Worm (Caenorhabditis elegans) whole organism, L1 larva: Measurements from ENCODE around the gene ubc-20.

Experiments used
- C16A3.4 ChIP-seq: fragments of 150-350 bp; optimal IDR thresholded peaks from 2 replicates; lab custom pipeline; 2014; ENCODE audit warnings: missing biosample characterization, missing genetic modification characterization
- C34B4.2 ChIP-seq: sonication (generic microtip); optimal IDR thresholded peaks from 2 replicates; lab custom pipeline; 2017; ENCODE audit warnings: mild to moderate bottlenecking, missing genetic modification characterization, missing compliant biosample characterization
- Y116A8C.19 ChIP-seq: sonication (generic microtip); optimal IDR thresholded peaks from 2 replicates; lab custom pipeline; 2016; ENCODE audit warnings: missing compliant biosample characterization, missing genetic modification characterization, borderline replicate concordance
- aha-1 ChIP-seq: fragments of 150-350 bp; optimal IDR thresholded peaks from 2 replicates; lab custom pipeline; 2014; ENCODE audit warnings: missing biosample characterization, missing genetic modification characterization
- alr-1 ChIP-seq: fragments of 200-800 bp; sonication (Bioruptor generic); optimal IDR thresholded peaks from 2 replicates; lab custom pipeline; 2018; ENCODE audit warnings: borderline replicate concordance, mild to moderate bottlenecking, missing genetic modification characterization, missing compliant biosample characterization
- ama-1 ChIP-seq: fragments of 150-350 bp; optimal IDR thresholded peaks from 2 replicates; lab custom pipeline; 2014
- blmp-1 ChIP-seq: fragments of 150-350 bp; optimal IDR thresholded peaks from 2 replicates; lab custom pipeline; 2014; ENCODE audit warnings: missing biosample characterization, missing genetic modification characterization
- ceh-90 ChIP-seq: sonication (generic microtip); optimal IDR thresholded peaks from 2 replicates; lab custom pipeline; 2016; ENCODE audit warnings: missing genetic modification characterization, missing compliant biosample characterization
- ces-1 ChIP-seq: fragments of 150-350 bp; optimal IDR thresholded peaks from 2 replicates; lab custom pipeline; 2014; ENCODE audit warnings: missing biosample characterization, missing genetic modification reagents, missing genetic modification characterization
- dsc-1 ChIP-seq: sonication (generic microtip); optimal IDR thresholded peaks from 2 replicates; lab custom pipeline; 2016; ENCODE audit warnings: mild to moderate bottlenecking, missing genetic modification characterization, missing compliant biosample characterization
- efl-1 ChIP-seq, 4 experiments: fragments of 150-350 bp; optimal IDR thresholded peaks in 3 of 4; peaks in 1 of 4; 1 replicate in 1 of 4; 2 replicates in 3 of 4; lab custom pipeline; 2014; ENCODE audit warnings: missing biosample characterization in 2 of 4, missing genetic modification characterization in 2 of 4, missing genetic modification reagents in 2 of 4
- elt-2 ChIP-seq: sonication (generic microtip); optimal IDR thresholded peaks from 2 replicates; lab custom pipeline; 2016; ENCODE audit warnings: missing genetic modification characterization, mild to moderate bottlenecking, inconsistent platforms, missing compliant biosample characterization, missing genetic modification reagents
- elt-3 ChIP-seq, 6 experiments: fragments of 150-350 bp in 1 of 6; sonication (generic microtip); optimal IDR thresholded peaks; 2 replicates each; lab custom pipeline; 2017 to 2018; ENCODE audit warnings: missing biosample characterization in 6 of 6, missing genetic modification characterization in 6 of 6, inconsistent platforms in 1 of 6
- ets-5 ChIP-seq: fragments of 200-800 bp; sonication (Bioruptor generic); IDR thresholded peaks from 2 replicates; pipeline ENCODE4 v1.3.6; 2022; ENCODE audit warnings: missing genetic modification characterization, missing compliant biosample characterization
- fkh-10 ChIP-seq: sonication (generic microtip); optimal IDR thresholded peaks from 2 replicates; lab custom pipeline; 2017; ENCODE audit warnings: missing biosample characterization, missing genetic modification reagents, missing genetic modification characterization
- fkh-4 ChIP-seq: sonication (generic microtip); optimal IDR thresholded peaks from 2 replicates; lab custom pipeline; 2016; ENCODE audit warnings: missing compliant biosample characterization, missing genetic modification characterization, borderline replicate concordance
- fkh-8 ChIP-seq: sonication (generic microtip); optimal IDR thresholded peaks from 2 replicates; lab custom pipeline; 2016; ENCODE audit warnings: mild to moderate bottlenecking, missing genetic modification characterization, missing compliant biosample characterization
- fos-1 ChIP-seq: fragments of 150-350 bp; optimal IDR thresholded peaks from 2 replicates; lab custom pipeline; 2014; ENCODE audit warnings: missing biosample characterization, missing genetic modification characterization
- hlh-4 ChIP-seq: sonication (generic microtip); optimal IDR thresholded peaks from 2 replicates; lab custom pipeline; 2016; ENCODE audit warnings: mild to moderate bottlenecking, missing genetic modification characterization, missing compliant biosample characterization
- irx-1 ChIP-seq: sonication (generic microtip); optimal IDR thresholded peaks from 2 replicates; lab custom pipeline; 2016; ENCODE audit warnings: missing genetic modification characterization, missing compliant biosample characterization
- isw-1 ChIP-seq: fragments of 200-800 bp; sonication (Bioruptor generic); IDR thresholded peaks from 2 replicates; pipeline ENCODE4 v1.3.6; 2022; ENCODE audit warnings: missing genetic modification characterization, missing compliant biosample characterization
- lin-13 ChIP-seq: fragments of 150-350 bp; optimal IDR thresholded peaks from 2 replicates; lab custom pipeline; 2014; ENCODE audit warnings: missing biosample characterization, missing genetic modification reagents, missing genetic modification characterization
- lin-15B ChIP-seq: fragments of 150-350 bp; sonication (generic microtip); optimal IDR thresholded peaks from 3 replicates; lab custom pipeline; 2014; ENCODE audit warnings: missing biosample characterization, missing genetic modification characterization
- lin-39 ChIP-seq: fragments of 150-350 bp; optimal IDR thresholded peaks from 2 replicates; lab custom pipeline; 2014; ENCODE audit warnings: missing biosample characterization, missing genetic modification reagents, missing genetic modification characterization
- lir-3 ChIP-seq: sonication (generic microtip); optimal IDR thresholded peaks from 2 replicates; lab custom pipeline; 2016; ENCODE audit warnings: mild to moderate bottlenecking, missing genetic modification characterization, moderate library complexity, missing compliant biosample characterization; ENCODE audit not compliant: poor library complexity
- lsy-2 ChIP-seq, 2 experiments: fragments of 150-350 bp; optimal IDR thresholded peaks; 2 replicates each; lab custom pipeline; 2014; ENCODE audit warnings: missing biosample characterization in 2 of 2, missing genetic modification characterization in 2 of 2
- mab-9 ChIP-seq: fragments of 200-800 bp; sonication (Bioruptor generic); IDR thresholded peaks from 2 replicates; pipeline ENCODE4 v1.3.6; 2022; ENCODE audit warnings: missing genetic modification reagents, missing genetic modification characterization, missing compliant biosample characterization
- nhr-11 ChIP-seq: fragments of 150-350 bp; optimal IDR thresholded peaks from 2 replicates; lab custom pipeline; 2014; ENCODE audit warnings: missing biosample characterization, missing genetic modification characterization
- nhr-12 ChIP-seq: sonication (generic microtip); optimal IDR thresholded peaks from 2 replicates; lab custom pipeline; 2017; ENCODE audit warnings: missing biosample characterization, missing genetic modification characterization
- nhr-20 ChIP-seq: sonication (generic microtip); optimal IDR thresholded peaks from 2 replicates; lab custom pipeline; 2016; ENCODE audit warnings: mild to moderate bottlenecking, missing genetic modification characterization, missing compliant biosample characterization
- nhr-47 ChIP-seq: sonication (generic microtip); optimal IDR thresholded peaks from 2 replicates; lab custom pipeline; 2016; ENCODE audit warnings: mild to moderate bottlenecking, missing genetic modification characterization, moderate library complexity, missing compliant biosample characterization
- nhr-71 ChIP-seq: sonication (generic microtip); optimal IDR thresholded peaks from 2 replicates; lab custom pipeline; 2016; ENCODE audit warnings: mild to moderate bottlenecking, missing genetic modification characterization, moderate library complexity, missing compliant biosample characterization
- nhr-76 ChIP-seq: sonication (generic microtip); optimal IDR thresholded peaks from 2 replicates; lab custom pipeline; 2017; ENCODE audit warnings: missing biosample characterization, missing genetic modification characterization
- nhr-77 ChIP-seq: fragments of 150-350 bp; optimal IDR thresholded peaks from 2 replicates; lab custom pipeline; 2014; ENCODE audit warnings: missing biosample characterization, missing genetic modification characterization
- nhr-85 ChIP-seq: sonication (generic microtip); peaks from one replicate; lab custom pipeline; 2016; ENCODE audit warnings: missing genetic modification characterization, inconsistent platforms, missing compliant biosample characterization
- nhr-90 ChIP-seq: sonication (generic microtip); optimal IDR thresholded peaks from 2 replicates; lab custom pipeline; 2016; ENCODE audit warnings: mild to moderate bottlenecking, missing genetic modification characterization, missing compliant biosample characterization; ENCODE audit not compliant: poor library complexity
- pqm-1 ChIP-seq: sonication (generic microtip); optimal IDR thresholded peaks from 3 replicates; lab custom pipeline; 2017; ENCODE audit warnings: missing biosample characterization, missing genetic modification characterization
- rnt-1 ChIP-seq: sonication (generic microtip); optimal IDR thresholded peaks from 2 replicates; lab custom pipeline; 2016; ENCODE audit warnings: mild to moderate bottlenecking, missing genetic modification characterization, moderate library complexity, missing compliant biosample characterization
- skn-1 ChIP-seq: fragments of 150-350 bp; optimal IDR thresholded peaks from 2 replicates; lab custom pipeline; 2014; ENCODE audit warnings: missing biosample characterization, missing genetic modification characterization
- snpc-4 ChIP-seq: fragments of 150-350 bp; optimal IDR thresholded peaks from 2 replicates; lab custom pipeline; 2014; ENCODE audit warnings: missing biosample characterization, missing genetic modification characterization
- sox-4 ChIP-seq: sonication (generic microtip); optimal IDR thresholded peaks from 2 replicates; lab custom pipeline; 2016; ENCODE audit warnings: missing genetic modification characterization, missing compliant biosample characterization
- sptf-1 ChIP-seq: fragments of 150-350 bp; optimal IDR thresholded peaks from 2 replicates; lab custom pipeline; 2014; ENCODE audit warnings: missing biosample characterization, missing genetic modification characterization
- swsn-7 ChIP-seq: sonication (generic microtip); optimal IDR thresholded peaks from 2 replicates; lab custom pipeline; 2016; ENCODE audit warnings: missing genetic modification characterization, missing compliant biosample characterization
- unc-130 ChIP-seq: fragments of 150-350 bp; optimal IDR thresholded peaks from 2 replicates; lab custom pipeline; 2017; ENCODE audit warnings: missing biosample characterization, missing genetic modification characterization, inconsistent platforms
- unc-30 ChIP-seq: sonication (generic microtip); optimal IDR thresholded peaks from 2 replicates; lab custom pipeline; 2017; ENCODE audit warnings: missing biosample characterization, missing genetic modification characterization
- unc-62 ChIP-seq: fragments of 150-350 bp; optimal IDR thresholded peaks from 2 replicates; lab custom pipeline; 2014; ENCODE audit warnings: missing biosample characterization, missing genetic modification reagents, missing genetic modification characterization
- unc-86 ChIP-seq: sonication (generic microtip); optimal IDR thresholded peaks from 2 replicates; lab custom pipeline; 2016; ENCODE audit warnings: missing genetic modification characterization, missing compliant biosample characterization
- unc-98 ChIP-seq: fragments of 200-800 bp; sonication (Bioruptor generic); IDR thresholded peaks from 2 replicates; pipeline ENCODE4 v1.3.6; 2022; ENCODE audit warnings: missing genetic modification characterization, missing compliant biosample characterization
- vab-15 ChIP-seq: sonication (generic microtip); optimal IDR thresholded peaks from 2 replicates; lab custom pipeline; 2017; ENCODE audit warnings: missing genotype, mild to moderate bottlenecking, missing genetic modification characterization, missing compliant biosample characterization
- xbp-1 ChIP-seq: sonication (generic microtip); optimal IDR thresholded peaks from 2 replicates; lab custom pipeline; 2016; ENCODE audit warnings: missing genetic modification characterization, missing compliant biosample characterization
- zag-1 ChIP-seq: fragments of 150-350 bp; optimal IDR thresholded peaks from 2 replicates; lab custom pipeline; 2014; ENCODE audit warnings: missing biosample characterization, missing genetic modification characterization
- zip-4 ChIP-seq: fragments of 200-800 bp; sonication (Bioruptor generic); optimal IDR thresholded peaks from 2 replicates; lab custom pipeline; 2018; ENCODE audit warnings: mild to moderate bottlenecking, missing genetic modification characterization, moderate library complexity, missing compliant biosample characterization
- ztf-11 ChIP-seq, 2 experiments: sonication (generic microtip); optimal IDR thresholded peaks; 2 replicates each; lab custom pipeline; 2016 to 2017; ENCODE audit warnings: missing genetic modification characterization in 2 of 2, missing biosample characterization in 1 of 2, missing compliant biosample characterization in 1 of 2
- ztf-4 ChIP-seq: fragments of 150-350 bp; optimal IDR thresholded peaks from 2 replicates; lab custom pipeline; 2014; ENCODE audit warnings: missing biosample characterization, missing genetic modification characterization

Gene ubc-20

ce11 chrIII:188426-188888 lies at the start of gene ubc-20:
Gene ubc-20, plus strand, starts transcription at chrIII:188838.
- peak; percentile 74 for TF ChIP-seq skn-1 (tag; lab: Kevin White, UChicago)
- no peak for TF ChIP-seq aha-1 (tag; lab: Kevin White, UChicago)
- no peak for TF ChIP-seq Y116A8C.19 (tag; lab: Kevin White, UChicago)
- no peak for TF ChIP-seq unc-98 (GFP tag; lab: Robert Waterston, UW)
- TF ChIP-seq nhr-47 (tag; lab: Kevin White, UChicago), result peak; percentile 39
- TF ChIP-seq lin-13, result no peak
- no peak for TF ChIP-seq snpc-4 (tag; lab: Kevin White, UChicago)
- peak; percentile 21 to 57 for TF ChIP-seq lsy-2 (tag; optimal IDR thresholded peaks at IDR 0.05; lab: Kevin White, UChicago)
- no peak for TF ChIP-seq fkh-10 (GFP tag; lab: Kevin White, UChicago)
- no peak for TF ChIP-seq alr-1 (tag; lab: Kevin White, UChicago)
- TF ChIP-seq elt-2 (tag; lab: Kevin White, UChicago), result no peak
- TF ChIP-seq rnt-1 (tag; lab: Kevin White, UChicago), result no peak
- no peak for TF ChIP-seq elt-3 (tag; optimal IDR thresholded peaks at IDR 0.05; lab: Kevin White, UChicago)
- no peak for TF ChIP-seq vab-15 (tag; lab: Kevin White, UChicago)
- no peak for TF ChIP-seq nhr-77 (tag; lab: Kevin White, UChicago)
- peak; percentile 12 to 39 for TF ChIP-seq efl-1 (optimal IDR thresholded peaks at IDR 0.05; lab: Kevin White, UChicago)
- TF ChIP-seq efl-1 (GFP tag; optimal IDR thresholded peaks at IDR 0.05 in 1 of 2; lab: Kevin White, UChicago), result peak; percentile 20 to 34
- TF ChIP-seq nhr-76 (tag; lab: Kevin White, UChicago), result no peak
- TF ChIP-seq ces-1 (GFP tag; lab: Kevin White, UChicago), result no peak
- no peak for TF ChIP-seq ztf-4 (tag; lab: Kevin White, UChicago)
- no peak for TF ChIP-seq lir-3
- no peak for TF ChIP-seq ztf-11 (tag; optimal IDR thresholded peaks at IDR 0.05; lab: Kevin White, UChicago)
- peak; percentile 22 for TF ChIP-seq C16A3.4 (tag; lab: Kevin White, UChicago)
- TF ChIP-seq zag-1 (tag; lab: Kevin White, UChicago), result no peak
- peak; percentile 3 for TF ChIP-seq swsn-7 (tag; lab: Kevin White, UChicago)
- peak; percentile 12 for TF ChIP-seq blmp-1 (tag; lab: Kevin White, UChicago)
- TF ChIP-seq sox-4 (tag; lab: Kevin White, UChicago), result no peak
- TF ChIP-seq isw-1, result no peak
- no peak for TF ChIP-seq dsc-1 (tag; lab: Kevin White, UChicago)
- TF ChIP-seq lin-15B (tag; lab: Kevin White, UChicago), result no peak
- TF ChIP-seq nhr-11 (tag; lab: Kevin White, UChicago), result no peak
- TF ChIP-seq mab-9, result no peak
- TF ChIP-seq zip-4 (GFP tag; lab: Kevin White, UChicago), result no peak
- TF ChIP-seq nhr-20 (tag; lab: Kevin White, UChicago), result no peak
- TF ChIP-seq unc-130 (tag; lab: Kevin White, UChicago), result no peak
- TF ChIP-seq nhr-85, result peak; percentile 75
- TF ChIP-seq ama-1 (lab: Kevin White, UChicago), result no peak
- TF ChIP-seq irx-1 (tag; lab: Kevin White, UChicago), result peak; percentile 38
- no peak for TF ChIP-seq C34B4.2 (tag; lab: Kevin White, UChicago)
- no peak for TF ChIP-seq lin-39 (tag; lab: Kevin White, UChicago)
- TF ChIP-seq unc-86 (tag; lab: Kevin White, UChicago), result no peak
- TF ChIP-seq pqm-1 (tag; lab: Kevin White, UChicago), result no peak
- TF ChIP-seq ceh-90 (tag; lab: Kevin White, UChicago), result no peak
- TF ChIP-seq unc-62 (GFP tag; lab: Kevin White, UChicago), result no peak
- TF ChIP-seq fkh-4 (tag; lab: Kevin White, UChicago), result no peak
- TF ChIP-seq nhr-71 (tag; lab: Kevin White, UChicago), result peak; percentile 38
- no peak for TF ChIP-seq fkh-8 (tag; lab: Kevin White, UChicago)
- no peak for TF ChIP-seq unc-30 (tag; lab: Kevin White, UChicago)
- no peak for TF ChIP-seq ets-5 (GFP tag; lab: Robert Waterston, UW)
- no peak for TF ChIP-seq nhr-90 (tag; lab: Kevin White, UChicago)
- TF ChIP-seq fos-1 (tag; lab: Kevin White, UChicago), result no peak
- peak; percentile 7 for TF ChIP-seq xbp-1
- no peak for TF ChIP-seq nhr-12 (tag; lab: Kevin White, UChicago)
- TF ChIP-seq hlh-4 (tag; lab: Kevin White, UChicago), result no peak
- no peak for TF ChIP-seq sptf-1 (tag; lab: Kevin White, UChicago)
